Fruit fly (Drosophila melanogaster) whole organism, embryonic: ENCODE data around the gene LIMK1.

ENCODE experiments used
- Ada2b ChIP-seq: fragments of 200-800 bp; sonication (Bioruptor generic); IDR thresholded peaks from 2 replicates; pipeline ENCODE4 v1.3.6; 2022; ENCODE audit warnings: missing biosample characterization, missing genetic modification characterization
- Antp ChIP-seq: fragments of 200-800 bp; sonication (Bioruptor generic); optimal IDR thresholded peaks from 3 replicates; lab custom pipeline; 2016; ENCODE audit warnings: missing biosample characterization, missing genetic modification characterization
- Atf6 ChIP-seq: fragments of 200-800 bp; sonication (Bioruptor generic); IDR thresholded peaks from 2 replicates; pipeline ENCODE4 v1.3.6; 2022; ENCODE audit warnings: missing biosample characterization, missing genetic modification characterization
- B-H1 ChIP-seq: fragments of 200-800 bp; sonication (Bioruptor generic); IDR thresholded peaks from 3 replicates; pipeline ENCODE4 v1.3.6; 2022; ENCODE audit warnings: missing biosample characterization, missing genetic modification characterization
- Bteb2 ChIP-seq: fragments of 200-800 bp; sonication (Bioruptor generic); optimal IDR thresholded peaks from 2 replicates; lab custom pipeline; 2016; ENCODE audit warnings: missing biosample characterization, missing genetic modification characterization
- CG10147 ChIP-seq: fragments of 200-800 bp; sonication (Bioruptor generic); optimal IDR thresholded peaks from 2 replicates; lab custom pipeline; 2019; ENCODE audit warnings: missing biosample characterization, mild to moderate bottlenecking, missing genetic modification characterization, moderate library complexity
- CG1024 ChIP-seq: fragments of 200-800 bp; sonication (Bioruptor generic); IDR thresholded peaks from 2 replicates; pipeline ENCODE4 v1.3.6; 2022; ENCODE audit warnings: missing biosample characterization, missing genetic modification characterization
- CG10654 ChIP-seq: fragments of 200-800 bp; sonication (Bioruptor generic); optimal IDR thresholded peaks from 2 replicates; lab custom pipeline; 2016; ENCODE audit warnings: missing biosample characterization, missing genetic modification characterization
- CG10959 ChIP-seq: fragments of 200-800 bp; sonication (Bioruptor generic); IDR thresholded peaks from 2 replicates; pipeline ENCODE4 v1.3.6; 2022; ENCODE audit warnings: missing biosample characterization, missing genetic modification characterization
- CG11695 ChIP-seq: fragments of 200-800 bp; sonication (Bioruptor generic); IDR thresholded peaks from 3 replicates; pipeline ENCODE4 v1.3.6; 2022; ENCODE audit warnings: missing biosample characterization, missing genetic modification characterization
- CG12236 ChIP-seq: fragments of 200-800 bp; sonication (Bioruptor generic); optimal IDR thresholded peaks from 2 replicates; lab custom pipeline; 2016; ENCODE audit warnings: missing biosample characterization, missing genetic modification characterization
- CG13287 ChIP-seq: fragments of 200-800 bp; sonication (Bioruptor generic); IDR thresholded peaks from 2 replicates; pipeline ENCODE4 v1.3.6; 2022; ENCODE audit warnings: missing biosample characterization, missing genetic modification characterization; ENCODE audit not compliant: partially characterized antibody
- CG14667 ChIP-seq: fragments of 200-800 bp; sonication (Bioruptor generic); IDR thresholded peaks from 2 replicates; pipeline ENCODE4 v1.3.6; 2022; ENCODE audit warnings: missing biosample characterization, missing genetic modification characterization
- CG18011 ChIP-seq: fragments of 200-800 bp; sonication (Bioruptor generic); optimal IDR thresholded peaks from 2 replicates; lab custom pipeline; 2017; ENCODE audit warnings: missing biosample characterization, missing genetic modification characterization, mild to moderate bottlenecking, moderate library complexity, missing genotype
- CG18599 ChIP-seq: fragments of 200-800 bp; sonication (Bioruptor generic); optimal IDR thresholded peaks from 3 replicates; lab custom pipeline; 2017; ENCODE audit warnings: missing biosample characterization, missing genetic modification characterization, mild to moderate bottlenecking, moderate library complexity, missing genetic modification reagents
- CG2116 ChIP-seq: fragments of 200-800 bp; sonication (Bioruptor generic); optimal IDR thresholded peaks from 3 replicates; lab custom pipeline; 2018; ENCODE audit warnings: missing biosample characterization, mild to moderate bottlenecking, missing genetic modification characterization
- CG2678 ChIP-seq: fragments of 200-800 bp; sonication (Bioruptor generic); optimal IDR thresholded peaks from 3 replicates; lab custom pipeline; 2019; ENCODE audit warnings: missing biosample characterization, mild to moderate bottlenecking, missing genetic modification characterization, moderate library complexity
- CG32772 ChIP-seq: fragments of 200-800 bp; sonication (Bioruptor generic); IDR thresholded peaks from 2 replicates; pipeline ENCODE4 v1.3.6; 2022; ENCODE audit warnings: missing biosample characterization, missing genetic modification characterization
- CG33557 ChIP-seq: fragments of 200-800 bp; sonication (Bioruptor generic); optimal IDR thresholded peaks from 2 replicates; lab custom pipeline; 2019; ENCODE audit warnings: missing biosample characterization, mild to moderate bottlenecking, missing genetic modification characterization, moderate library complexity
- CG34224 ChIP-seq: fragments of 200-800 bp; sonication (Bioruptor generic); IDR thresholded peaks from 3 replicates; pipeline ENCODE4 v1.3.6; 2022; ENCODE audit warnings: missing biosample characterization, missing genetic modification characterization; ENCODE audit not compliant: partially characterized antibody
- CG34376 ChIP-seq: fragments of 200-800 bp; sonication (Bioruptor generic); optimal IDR thresholded peaks from 2 replicates; lab custom pipeline; 2018; ENCODE audit warnings: missing biosample characterization, mild to moderate bottlenecking, missing genetic modification characterization
- CG4730 ChIP-seq: fragments of 200-800 bp; sonication (Bioruptor generic); IDR thresholded peaks from 2 replicates; pipeline ENCODE4 v1.3.6; 2022; ENCODE audit warnings: missing biosample characterization, missing genetic modification characterization
- CG6689 ChIP-seq: fragments of 200-800 bp; sonication (Bioruptor generic); IDR thresholded peaks from 2 replicates; pipeline ENCODE4 v1.3.6; 2022; ENCODE audit warnings: missing biosample characterization, missing genetic modification characterization
- CG7786 ChIP-seq: fragments of 200-800 bp; sonication (Bioruptor generic); optimal IDR thresholded peaks from 2 replicates; lab custom pipeline; 2016; ENCODE audit warnings: missing biosample characterization, missing genetic modification characterization
- CG8281 ChIP-seq: fragments of 200-800 bp; sonication (Bioruptor generic); optimal IDR thresholded peaks from 2 replicates; lab custom pipeline; 2018; ENCODE audit warnings: missing biosample characterization, mild to moderate bottlenecking, missing genetic modification characterization, moderate library complexity
- CG8478 ChIP-seq: fragments of >200 bp; optimal IDR thresholded peaks from 2 replicates; lab custom pipeline; 2018
- CTCF ChIP-seq: fragments of 200-800 bp; sonication (Bioruptor generic); optimal IDR thresholded peaks from 2 replicates; lab custom pipeline; 2017; ENCODE audit warnings: missing biosample characterization, mild to moderate bottlenecking, missing genetic modification characterization, moderate library complexity
- Dbx ChIP-seq: fragments of 200-800 bp; sonication (Bioruptor generic); IDR thresholded peaks from 3 replicates; pipeline ENCODE4 v1.3.6; 2022; ENCODE audit warnings: missing biosample characterization, missing genetic modification characterization
- Dip2 ChIP-seq: fragments of 200-800 bp; sonication (Bioruptor generic); IDR thresholded peaks from 2 replicates; pipeline ENCODE4 v1.3.6; 2022; ENCODE audit warnings: missing biosample characterization, missing genetic modification characterization
- Drgx ChIP-seq: fragments of 200-800 bp; sonication (Bioruptor generic); IDR thresholded peaks from 2 replicates; pipeline ENCODE4 v1.3.6; 2022; ENCODE audit warnings: missing biosample characterization, missing genetic modification characterization
- Gug ChIP-seq: fragments of 200-800 bp; sonication (Bioruptor generic); IDR thresholded peaks from 4 replicates; pipeline ENCODE4 v1.3.6; 2022; ENCODE audit warnings: missing biosample characterization, missing genetic modification characterization
- H2.0 ChIP-seq: fragments of 200-800 bp; sonication (Bioruptor generic); IDR thresholded peaks from 2 replicates; pipeline ENCODE4 v1.3.6; 2022; ENCODE audit warnings: missing biosample characterization, missing genetic modification characterization
- MESR4 ChIP-seq: fragments of 200-800 bp; sonication (Bioruptor generic); optimal IDR thresholded peaks from 2 replicates; lab custom pipeline; 2018; ENCODE audit warnings: missing biosample characterization, mild to moderate bottlenecking, missing genetic modification characterization, moderate library complexity
- NC2α ChIP-seq: fragments of 200-800 bp; sonication (Bioruptor generic); optimal IDR thresholded peaks from 2 replicates; lab custom pipeline; 2016; ENCODE audit warnings: missing biosample characterization, missing genetic modification characterization
- Xrp1 ChIP-seq: fragments of 200-800 bp; sonication (Bioruptor generic); IDR thresholded peaks from 2 replicates; pipeline ENCODE4 v1.3.6; 2022; ENCODE audit warnings: missing biosample characterization, missing genetic modification characterization
- bigmax ChIP-seq: fragments of 200-800 bp; sonication (Bioruptor generic); optimal IDR thresholded peaks from 2 replicates; lab custom pipeline; 2018; ENCODE audit warnings: missing biosample characterization, mild to moderate bottlenecking, missing genetic modification characterization
- bsh ChIP-seq, 2 experiments: fragments of 200-800 bp; sonication (Bioruptor generic); optimal IDR thresholded peaks; 2 replicates each; lab custom pipeline; 2017 to 2018; ENCODE audit warnings: mild to moderate bottlenecking in 2 of 2, missing biosample characterization in 2 of 2, missing genetic modification characterization in 2 of 2, moderate library complexity in 1 of 2
- cas ChIP-seq: fragments of 200-800 bp; sonication (Bioruptor generic); IDR thresholded peaks from 2 replicates; pipeline ENCODE4 v1.3.6; 2022; ENCODE audit warnings: missing biosample characterization, missing genetic modification characterization
- chinmo ChIP-seq: fragments of 200-800 bp; sonication (Bioruptor generic); IDR thresholded peaks from 4 replicates; pipeline ENCODE4 v1.3.6; 2022; ENCODE audit warnings: missing biosample characterization, missing genetic modification characterization; ENCODE audit not compliant: partially characterized antibody
- emc ChIP-seq: fragments of 200-800 bp; sonication (Bioruptor generic); optimal IDR thresholded peaks from 2 replicates; lab custom pipeline; 2016; ENCODE audit warnings: missing biosample characterization, missing genetic modification characterization
- jumu ChIP-seq: fragments of 200-800 bp; sonication (Bioruptor generic); optimal IDR thresholded peaks from 3 replicates; lab custom pipeline; 2016; ENCODE audit warnings: missing biosample characterization, missing genetic modification characterization
- ken ChIP-seq: fragments of 200-800 bp; sonication (Bioruptor generic); IDR thresholded peaks from 3 replicates; pipeline ENCODE4 v1.3.6; 2022; ENCODE audit warnings: missing biosample characterization, missing genetic modification characterization
- luna ChIP-seq: fragments of 200-800 bp; sonication (Bioruptor generic); optimal IDR thresholded peaks from 2 replicates; lab custom pipeline; 2016; ENCODE audit warnings: missing biosample characterization, missing genetic modification characterization
- odd ChIP-seq: fragments of 200-800 bp; sonication (Bioruptor generic); optimal IDR thresholded peaks from 2 replicates; lab custom pipeline; 2017; ENCODE audit warnings: missing biosample characterization, mild to moderate bottlenecking, missing genetic modification characterization
- pita ChIP-seq: fragments of 200-800 bp; sonication (Bioruptor generic); optimal IDR thresholded peaks from 2 replicates; lab custom pipeline; 2017; ENCODE audit warnings: missing biosample characterization, mild to moderate bottlenecking, missing genetic modification characterization
- pros ChIP-seq: fragments of 200-800 bp; sonication (Bioruptor generic); optimal IDR thresholded peaks from 3 replicates; lab custom pipeline; 2019; ENCODE audit warnings: missing biosample characterization, mild to moderate bottlenecking, missing genetic modification characterization, moderate library complexity
- pzg ChIP-seq: fragments of 200-800 bp; sonication (Bioruptor generic); optimal IDR thresholded peaks from 3 replicates; lab custom pipeline; 2018; ENCODE audit warnings: missing biosample characterization, mild to moderate bottlenecking, missing genetic modification characterization, moderate library complexity
- repo ChIP-seq: fragments of 200-800 bp; sonication (Bioruptor generic); optimal IDR thresholded peaks from 2 replicates; lab custom pipeline; 2016; ENCODE audit warnings: missing biosample characterization, missing genetic modification characterization
- sna ChIP-seq: fragments of 200-800 bp; sonication (Bioruptor generic); IDR thresholded peaks from 2 replicates; pipeline ENCODE4 v1.3.6; 2022; ENCODE audit warnings: missing biosample characterization, missing genetic modification characterization; ENCODE audit not compliant: partially characterized antibody
- stwl ChIP-seq: fragments of 200-800 bp; sonication (Bioruptor generic); optimal IDR thresholded peaks from 3 replicates; lab custom pipeline; 2018; ENCODE audit warnings: missing biosample characterization, mild to moderate bottlenecking, missing genetic modification characterization, moderate library complexity
- trh ChIP-seq: fragments of 200-800 bp; sonication (Bioruptor generic); optimal IDR thresholded peaks from 2 replicates; lab custom pipeline; 2016; ENCODE audit warnings: missing biosample characterization, missing genetic modification characterization

The LIMK1 gene

DNA sequence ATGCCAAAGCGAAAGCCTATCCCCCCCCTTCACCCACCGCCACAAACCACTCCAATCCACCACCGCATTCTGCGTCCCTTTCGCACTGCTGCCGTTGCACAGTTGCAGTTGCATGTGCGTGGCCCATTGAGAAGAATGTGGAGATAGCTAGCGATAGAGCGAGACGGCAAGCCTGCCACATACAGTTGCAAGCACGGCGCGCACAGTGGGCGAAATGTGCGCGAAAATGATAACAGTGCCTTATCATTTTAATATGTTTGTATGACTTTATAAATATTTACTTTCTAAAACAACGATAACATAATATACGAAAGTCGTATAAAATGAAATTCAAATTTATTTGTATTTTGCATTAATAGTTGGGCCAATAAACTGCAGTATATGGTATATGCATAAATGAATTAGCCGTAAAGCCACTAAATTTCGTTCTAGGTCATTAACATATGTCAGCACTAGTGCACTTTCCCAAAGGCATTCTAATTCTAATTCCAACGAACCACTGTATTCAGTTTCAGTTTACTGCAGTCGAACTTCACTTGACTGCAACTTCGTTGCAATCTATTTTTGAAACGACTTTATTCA, 16.1 kb downstream of the LIMK1 start (continued):
- TF ChIP-seq CG8281 (tag; lab: Kevin White, UChicago) (peak; percentile 7), Dbx (GFP tag; lab: Robert Waterston, UW) (no peak), stwl (tag; lab: Kevin White, UChicago) (peak; percentile 4), emc (GFP tag; lab: Kevin White, UChicago) (no peak), CG11695 (GFP tag; lab: Robert Waterston, UW) (0 out of 3 replicates have a peak, but pooled peaks have one; percentile 38), Xrp1 (GFP tag; lab: Robert Waterston, UW) (peak; percentile 85), ken (GFP tag; lab: Robert Waterston, UW) (0 out of 3 replicates have a peak, but pooled peaks have one; percentile 23), pros (GFP tag; lab: Kevin White, UChicago) (no peak), CG12236 (GFP tag; lab: Kevin White, UChicago) (peak; percentile 57), Drgx (peak; percentile 86), jumu (GFP tag; lab: Kevin White, UChicago) (peak; percentile 11), CTCF (GFP tag; lab: Kevin White, UChicago) (no peak), Bteb2 (GFP tag; lab: Kevin White, UChicago) (peak; percentile 16), repo (GFP tag; lab: Kevin White, UChicago) (no peak), trh (GFP tag; lab: Kevin White, UChicago) (no peak), NC2α (GFP tag; lab: Kevin White, UChicago) (no peak), CG14667 (no peak; the same call in 1 of the 2 replicates), Atf6 (no peak), CG34376 (no peak), CG13287 (GFP tag; lab: Robert Waterston, UW) (no peak), bigmax (no peak), CG18011 (GFP tag; lab: Kevin White, UChicago) (no peak), CG32772 (GFP tag; lab: Robert Waterston, UW) (peak; percentile 38; the same call in 1 of the 2 replicates), pzg (GFP tag; lab: Kevin White, UChicago) (no peak), CG4730 (GFP tag; lab: Robert Waterston, UW) (peak; percentile 18; the same call in 1 of the 2 replicates), CG7786 (GFP tag; lab: Kevin White, UChicago) (no peak), bsh (GFP tag; optimal IDR thresholded peaks at IDR 0.05; lab: Kevin White, UChicago) (peak; percentile 90 to 91), pita (GFP tag; lab: Kevin White, UChicago) (no peak), CG6689 (GFP tag; lab: Robert Waterston, UW) (peak; percentile 74), CG10654 (peak; percentile 38), CG10147 (no peak), CG2678 (tag; lab: Kevin White, UChicago) (peak; percentile 75), cas (no peak), H2.0 (GFP tag; lab: Robert Waterston, UW) (no peak), CG8478 (lab: Kevin White, UChicago) (peak; percentile 80), chinmo (GFP tag; lab: Robert Waterston, UW) (no peak), MESR4 (GFP tag; lab: Kevin White, UChicago) (no peak), Ada2b (GFP tag; lab: Robert Waterston, UW) (no peak), Gug (no peak), CG1024 (GFP tag; lab: Robert Waterston, UW) (no peak), odd (peak; percentile 49), Antp (no peak), CG18599 (GFP tag; lab: Kevin White, UChicago) (no peak), CG2116 (GFP tag; lab: Kevin White, UChicago) (peak; percentile 36), luna (GFP tag; lab: Kevin White, UChicago) (no peak), sna (GFP tag; lab: Robert Waterston, UW) (no peak), Dip2 (GFP tag; lab: Robert Waterston, UW) (no peak), CG10959 (GFP tag; lab: Robert Waterston, UW) (no peak; the same call in none of the 2 replicates), B-H1 (peak; percentile 20; the same call in 1 of the 3 replicates), CG34224 (no peak), CG33557 (GFP tag; lab: Kevin White, UChicago) (peak; percentile 83)
